Worm (Caenorhabditis elegans): ENCODE results near the gene msp-64.

- no peak for TF ChIP-seq snpc-4 (tag; optimal IDR thresholded peaks at IDR 0.05)
- TF ChIP-seq ama-1 (optimal IDR thresholded peaks at IDR 0.05) = no peak
- TF ChIP-seq fkh-10 (GFP tag; optimal IDR thresholded peaks at IDR 0.05) = no peak
- TF ChIP-seq unc-62 (GFP tag; optimal IDR thresholded peaks at IDR 0.05) = no peak
Measured at ce11 chrII:5777372-5777771, 32.8 kb downstream of the msp-64 start.

All from whole organism, L3 larva.